Fruit fly (Drosophila melanogaster) whole organism, prepupa: Measurements from ENCODE around the gene flfl.

Source experiments
- Blimp-1 ChIP-seq: fragments of 200-800 bp; sonication (Bioruptor generic); optimal IDR thresholded peaks from 3 replicates; lab custom pipeline; 2017; ENCODE audit warnings: missing biosample characterization, missing genetic modification characterization, mild to moderate bottlenecking, moderate library complexity, missing genetic modification reagents
- CG10631 ChIP-seq: fragments of 200-800 bp; sonication (Bioruptor generic); optimal IDR thresholded peaks from 2 replicates; lab custom pipeline; 2016; ENCODE audit warnings: missing biosample characterization, missing genetic modification characterization
- CG10669 ChIP-seq: fragments of 200-800 bp; sonication (Bioruptor generic); optimal IDR thresholded peaks from 3 replicates; lab custom pipeline; 2018; ENCODE audit warnings: missing biosample characterization, mild to moderate bottlenecking, missing genetic modification characterization, moderate library complexity
- CG11294 ChIP-seq: fragments of 200-800 bp; sonication (Bioruptor generic); IDR thresholded peaks from 2 replicates; pipeline ENCODE4 v1.3.6; 2022; ENCODE audit warnings: missing biosample characterization, missing genetic modification characterization
- CG11902 ChIP-seq: fragments of 200-800 bp; sonication (Bioruptor generic); optimal IDR thresholded peaks from 3 replicates; lab custom pipeline; 2016; ENCODE audit warnings: missing biosample characterization, missing genetic modification characterization
- CG15336 ChIP-seq: fragments of 200-800 bp; sonication (Bioruptor generic); IDR thresholded peaks from 2 replicates; pipeline ENCODE4 v1.3.6; 2022; ENCODE audit warnings: missing biosample characterization, missing genetic modification characterization
- CG16779 ChIP-seq: fragments of 200-800 bp; sonication (Bioruptor generic); optimal IDR thresholded peaks from 3 replicates; lab custom pipeline; 2017; ENCODE audit warnings: missing biosample characterization, mild to moderate bottlenecking, missing genetic modification characterization
- CG31627 ChIP-seq: fragments of 200-800 bp; sonication (Bioruptor generic); optimal IDR thresholded peaks from 3 replicates; lab custom pipeline; 2016; ENCODE audit warnings: missing biosample characterization, missing genetic modification characterization
- CG3919 ChIP-seq: fragments of 200-800 bp; sonication (Bioruptor generic); optimal IDR thresholded peaks from 3 replicates; lab custom pipeline; 2016; ENCODE audit warnings: missing biosample characterization, missing genetic modification characterization
- CG4318 ChIP-seq: fragments of 200-800 bp; sonication (Bioruptor generic); optimal IDR thresholded peaks from 3 replicates; lab custom pipeline; 2017; ENCODE audit warnings: missing biosample characterization, mild to moderate bottlenecking, missing genetic modification characterization
- CG6163 ChIP-seq: fragments of 200-800 bp; sonication (Bioruptor generic); IDR thresholded peaks from 3 replicates; pipeline ENCODE4 v1.3.6; 2022; ENCODE audit warnings: missing biosample characterization, missing genetic modification characterization
- CG6792 ChIP-seq: fragments of 200-800 bp; sonication (Bioruptor generic); optimal IDR thresholded peaks from 3 replicates; lab custom pipeline; 2016; ENCODE audit warnings: missing biosample characterization, missing genetic modification characterization
- CG6808 ChIP-seq: fragments of 200-800 bp; sonication (Bioruptor generic); optimal IDR thresholded peaks from 3 replicates; lab custom pipeline; 2017; ENCODE audit warnings: missing biosample characterization, missing genetic modification characterization, mild to moderate bottlenecking, moderate library complexity, missing genetic modification reagents
- CG7368 ChIP-seq: fragments of 200-800 bp; sonication (Bioruptor generic); optimal IDR thresholded peaks from 3 replicates; lab custom pipeline; 2016; ENCODE audit warnings: missing biosample characterization, missing genetic modification characterization
- CG8119 ChIP-seq: fragments of 200-800 bp; sonication (Bioruptor generic); IDR thresholded peaks from 3 replicates; pipeline ENCODE4 v1.3.6; 2022; ENCODE audit warnings: missing biosample characterization, missing genetic modification characterization
- CG8319 ChIP-seq: fragments of 200-800 bp; sonication (Bioruptor generic); optimal IDR thresholded peaks from 3 replicates; lab custom pipeline; 2016; ENCODE audit warnings: missing biosample characterization, missing genetic modification characterization
- CG8632 ChIP-seq: fragments of 200-800 bp; sonication (Bioruptor generic); optimal IDR thresholded peaks from 3 replicates; lab custom pipeline; 2016; ENCODE audit warnings: missing biosample characterization, missing genetic modification characterization
- CG9139 ChIP-seq: fragments of 200-800 bp; sonication (Bioruptor generic); optimal IDR thresholded peaks from 3 replicates; lab custom pipeline; 2017; ENCODE audit warnings: missing biosample characterization, mild to moderate bottlenecking, missing genetic modification characterization
- Eip75B ChIP-seq: fragments of 200-800 bp; sonication (Bioruptor generic); optimal IDR thresholded peaks from 3 replicates; lab custom pipeline; 2016; ENCODE audit warnings: missing biosample characterization, missing genetic modification characterization
- Eip93F ChIP-seq: fragments of 200-800 bp; sonication (Bioruptor generic); optimal IDR thresholded peaks from 2 replicates; lab custom pipeline; 2016; ENCODE audit warnings: missing biosample characterization, mild to moderate bottlenecking, missing genetic modification characterization
- Ets21C ChIP-seq: fragments of 200-800 bp; sonication (Bioruptor generic); optimal IDR thresholded peaks from 3 replicates; lab custom pipeline; 2016; ENCODE audit warnings: missing biosample characterization, missing genetic modification characterization
- Gug ChIP-seq: fragments of 200-800 bp; sonication (Bioruptor generic); IDR thresholded peaks from 2 replicates; pipeline ENCODE4 v1.3.6; 2022; ENCODE audit warnings: missing biosample characterization, missing genetic modification characterization
- Hr39 ChIP-seq: fragments of 200-800 bp; sonication (Bioruptor generic); optimal IDR thresholded peaks from 2 replicates; lab custom pipeline; 2016; ENCODE audit warnings: missing biosample characterization, missing genetic modification characterization
- Hr4 ChIP-seq: fragments of 200-800 bp; sonication (Bioruptor generic); optimal IDR thresholded peaks from 3 replicates; lab custom pipeline; 2016; ENCODE audit warnings: missing biosample characterization, missing genetic modification characterization
- Lpt ChIP-seq: fragments of 200-800 bp; sonication (Bioruptor generic); optimal IDR thresholded peaks from 3 replicates; lab custom pipeline; 2016; ENCODE audit warnings: missing biosample characterization, missing genetic modification characterization
- Met ChIP-seq: fragments of 200-800 bp; sonication (Bioruptor generic); optimal IDR thresholded peaks from 3 replicates; lab custom pipeline; 2016; ENCODE audit warnings: missing biosample characterization, missing genetic modification characterization
- OdsH ChIP-seq: fragments of 200-800 bp; sonication (Bioruptor generic); optimal IDR thresholded peaks from 3 replicates; lab custom pipeline; 2016; ENCODE audit warnings: missing biosample characterization, missing genetic modification characterization
- Smox ChIP-seq: fragments of 200-800 bp; sonication (Bioruptor generic); optimal IDR thresholded peaks from 3 replicates; lab custom pipeline; 2016; ENCODE audit warnings: missing biosample characterization, missing genetic modification characterization
- Sox102F ChIP-seq: fragments of 200-800 bp; sonication (Bioruptor generic); optimal IDR thresholded peaks from 2 replicates; lab custom pipeline; 2016; ENCODE audit warnings: missing biosample characterization, mild to moderate bottlenecking, missing genetic modification characterization
- Sox14 ChIP-seq: fragments of 200-800 bp; sonication (Bioruptor generic); optimal IDR thresholded peaks from 3 replicates; lab custom pipeline; 2016; ENCODE audit warnings: missing biosample characterization, missing genetic modification characterization
- achi ChIP-seq: fragments of 200-800 bp; sonication (Bioruptor generic); optimal IDR thresholded peaks from 3 replicates; lab custom pipeline; 2016; ENCODE audit warnings: missing biosample characterization, missing genetic modification characterization
- cyc ChIP-seq: fragments of 200-800 bp; sonication (Bioruptor generic); optimal IDR thresholded peaks from 3 replicates; lab custom pipeline; 2016; ENCODE audit warnings: missing biosample characterization, missing genetic modification characterization
- dac ChIP-seq: fragments of 200-800 bp; sonication (Bioruptor generic); optimal IDR thresholded peaks from 2 replicates; lab custom pipeline; 2017; ENCODE audit warnings: missing biosample characterization, mild to moderate bottlenecking, missing genetic modification characterization
- dsx ChIP-seq: fragments of 200-800 bp; optimal IDR thresholded peaks from 3 replicates; lab custom pipeline; 2019; ENCODE audit warnings: missing biosample characterization, mild to moderate bottlenecking, missing genetic modification characterization, moderate library complexity; ENCODE audit not compliant: poor library complexity, severe bottlenecking
- eg ChIP-seq: fragments of 200-800 bp; sonication (Bioruptor generic); IDR thresholded peaks from 3 replicates; pipeline ENCODE4 v1.3.6; 2022; ENCODE audit warnings: missing biosample characterization, missing genetic modification characterization
- fd59A ChIP-seq: fragments of 200-800 bp; sonication (Bioruptor generic); optimal IDR thresholded peaks from 2 replicates; lab custom pipeline; 2017; ENCODE audit warnings: missing biosample characterization, mild to moderate bottlenecking, missing genetic modification characterization, missing genetic modification reagents
- fd85E ChIP-seq: fragments of 200-800 bp; sonication (Bioruptor generic); optimal IDR thresholded peaks from 3 replicates; lab custom pipeline; 2016; ENCODE audit warnings: missing biosample characterization, missing genetic modification characterization
- fkh ChIP-seq: fragments of 200-800 bp; sonication (Bioruptor generic); optimal IDR thresholded peaks from 3 replicates; lab custom pipeline; 2017; ENCODE audit warnings: missing biosample characterization, mild to moderate bottlenecking, missing genetic modification characterization, moderate library complexity
- lz ChIP-seq: fragments of 200-800 bp; sonication (Bioruptor generic); optimal IDR thresholded peaks from 3 replicates; lab custom pipeline; 2016; ENCODE audit warnings: missing biosample characterization, missing genetic modification characterization
- net ChIP-seq: fragments of 200-800 bp; sonication (Bioruptor generic); optimal IDR thresholded peaks from 3 replicates; lab custom pipeline; 2016; ENCODE audit warnings: missing biosample characterization, missing genetic modification characterization
- pdm3 ChIP-seq: fragments of 200-800 bp; sonication (Bioruptor generic); optimal IDR thresholded peaks from 3 replicates; lab custom pipeline; 2016; ENCODE audit warnings: missing biosample characterization, missing genetic modification characterization
- salr ChIP-seq, 2 experiments: fragments of 200-800 bp; sonication (Bioruptor generic); optimal IDR thresholded peaks; 3 replicates each; lab custom pipeline; 2016 to 2018; ENCODE audit warnings: missing biosample characterization in 2 of 2, missing genetic modification characterization in 2 of 2, mild to moderate bottlenecking in 1 of 2
- spab ChIP-seq: fragments of 200-800 bp; sonication (Bioruptor generic); optimal IDR thresholded peaks from 2 replicates; lab custom pipeline; 2017; ENCODE audit warnings: missing biosample characterization, mild to moderate bottlenecking, missing genetic modification characterization, missing genetic modification reagents
- ss ChIP-seq, 2 experiments: fragments of 200-800 bp; sonication (Bioruptor generic); optimal IDR thresholded peaks; 2 replicates in 1 of 2; 3 replicates in 1 of 2; lab custom pipeline; 2017 to 2018; ENCODE audit warnings: mild to moderate bottlenecking in 2 of 2, missing biosample characterization in 2 of 2, missing genetic modification characterization in 2 of 2, moderate library complexity in 1 of 2
- svp ChIP-seq: fragments of 200-800 bp; sonication (Bioruptor generic); peaks from one replicate; lab custom pipeline; 2016; ENCODE audit warnings: missing biosample characterization, missing genetic modification characterization

Gene flfl

DNA sequence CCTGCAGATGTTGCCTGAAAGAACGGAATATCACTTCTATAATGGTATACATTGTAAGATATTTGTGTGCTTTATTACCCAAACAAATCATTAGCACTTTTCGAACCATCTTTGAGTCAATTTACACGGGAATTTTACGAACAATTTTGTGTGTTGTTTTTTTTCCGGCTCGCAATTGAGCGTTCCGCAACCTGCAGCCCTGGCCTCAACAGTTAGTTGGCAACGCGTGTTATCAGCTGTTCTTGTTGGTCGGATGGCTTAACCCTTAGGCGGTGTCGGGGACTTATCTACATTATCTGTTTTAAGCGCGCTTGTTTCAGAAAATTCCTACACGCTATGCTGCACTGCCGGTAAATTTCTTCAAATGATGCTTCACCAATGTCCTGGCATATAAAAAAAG, 26.9 kb downstream of the flfl start (continued):
- TF ChIP-seq fd59A (GFP tag; lab: Kevin White, UChicago), result no peak
- peak; percentile 21 for TF ChIP-seq Smox (GFP tag; lab: Kevin White, UChicago)
- no peak for TF ChIP-seq fkh (GFP tag; lab: Kevin White, UChicago)
- TF ChIP-seq CG11902 (GFP tag; lab: Kevin White, UChicago), result no peak
- TF ChIP-seq Ets21C (GFP tag; lab: Kevin White, UChicago), result no peak
- peak; percentile 7 for TF ChIP-seq Eip93F (GFP tag; lab: Kevin White, UChicago)
- no peak for TF ChIP-seq Eip75B (GFP tag; lab: Kevin White, UChicago)
- TF ChIP-seq CG4318 (GFP tag; lab: Kevin White, UChicago), result no peak
- TF ChIP-seq eg (GFP tag; lab: Robert Waterston, UW), result no peak
- TF ChIP-seq Lpt, result no peak
- TF ChIP-seq CG10631 (GFP tag; lab: Kevin White, UChicago), result no peak
- TF ChIP-seq net (GFP tag; lab: Kevin White, UChicago), result no peak
- TF ChIP-seq Sox102F (GFP tag; lab: Kevin White, UChicago), result no peak
- TF ChIP-seq cyc, result no peak
- TF ChIP-seq lz (GFP tag; lab: Kevin White, UChicago), result no peak
- peak; percentile 6 for TF ChIP-seq Hr4 (GFP tag; lab: Kevin White, UChicago)
- TF ChIP-seq svp (GFP tag; lab: Kevin White, UChicago), result peak; percentile 73
- TF ChIP-seq Hr39, result peak; percentile 11
- peak; percentile 17 for TF ChIP-seq CG31627 (GFP tag; lab: Kevin White, UChicago)
- peak; percentile 12 for TF ChIP-seq pdm3
- TF ChIP-seq OdsH (GFP tag; lab: Kevin White, UChicago), result no peak
- no peak for TF ChIP-seq CG8319
- no peak for TF ChIP-seq CG7368

DNA sequence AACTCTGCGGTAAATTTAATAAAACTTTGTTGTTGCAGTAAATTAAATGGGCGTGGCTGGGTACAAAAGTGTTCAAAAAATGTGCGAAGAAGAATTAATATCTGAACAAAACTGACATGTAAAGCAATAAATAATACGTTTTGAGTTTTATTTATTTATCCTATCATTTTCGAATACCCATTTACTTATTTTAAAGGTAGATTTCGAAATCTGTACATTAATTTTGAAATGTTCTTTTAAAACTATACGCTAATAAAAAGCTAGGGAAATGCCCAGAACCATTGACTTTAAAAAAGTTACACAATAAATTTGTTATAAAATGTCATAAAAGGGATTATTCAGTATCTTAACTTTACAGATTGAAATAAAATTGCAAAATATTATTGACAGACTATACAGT, 28.0 kb downstream of the flfl start, which contains the start of the genes primo-1 and primo-2:
TSS of gene primo-1 (minus strand) at position 101 of the 400 bp plus-strand sequence.
TSS of gene primo-2 (minus strand) at position 101 of the 400 bp plus-strand sequence.
- TF ChIP-seq CG4318 (GFP tag; lab: Kevin White, UChicago) (no peak), CG8319 (no peak), Gug (GFP tag; lab: Robert Waterston, UW) (no peak), net (GFP tag; lab: Kevin White, UChicago) (no peak), CG8119 (no peak), achi (GFP tag; lab: Kevin White, UChicago) (no peak), fd85E (GFP tag; lab: Kevin White, UChicago) (no peak), Hr4 (GFP tag; lab: Kevin White, UChicago) (no peak), Met (GFP tag; lab: Kevin White, UChicago) (no peak), spab (GFP tag; lab: Kevin White, UChicago) (no peak), Sox102F (GFP tag; lab: Kevin White, UChicago) (no peak), CG15336 (GFP tag; lab: Robert Waterston, UW) (no peak), Eip93F (GFP tag; lab: Kevin White, UChicago) (no peak), Smox (GFP tag; lab: Kevin White, UChicago) (no peak), CG3919 (GFP tag; lab: Kevin White, UChicago) (no peak), CG9139 (GFP tag; lab: Kevin White, UChicago) (no peak)

DNA sequence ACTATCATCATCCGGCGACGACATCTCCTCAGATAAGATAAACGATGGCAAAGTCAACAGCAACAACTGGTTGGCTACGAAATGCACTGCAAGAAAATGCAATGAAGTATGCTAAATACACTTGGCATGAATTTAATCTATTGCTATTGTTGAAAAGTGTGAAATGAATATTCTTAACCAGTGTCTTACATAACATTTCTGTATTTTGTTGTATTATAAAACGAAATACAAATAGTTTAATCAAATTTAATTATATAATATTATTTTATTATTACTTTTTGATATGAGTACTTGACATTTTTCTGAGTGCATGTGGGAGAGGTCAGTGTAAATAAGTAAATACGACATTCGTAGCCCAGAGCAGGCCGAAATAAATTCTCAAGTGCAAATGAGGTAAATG, 29.8 kb downstream of the flfl start:
- peak; percentile 60 for TF ChIP-seq CG8632 (GFP tag; lab: Kevin White, UChicago)
- TF ChIP-seq Lpt, result peak; percentile 39
- TF ChIP-seq Met (GFP tag; lab: Kevin White, UChicago), result no peak
- TF ChIP-seq Blimp-1 (GFP tag; lab: Kevin White, UChicago), result no peak
- TF ChIP-seq CG6163 (GFP tag; lab: Robert Waterston, UW), result peak; percentile 38; the same call in 1 of the 3 replicates
- no peak for TF ChIP-seq Sox14 (GFP tag; lab: Kevin White, UChicago)
- TF ChIP-seq salr (GFP tag; optimal IDR thresholded peaks at IDR 0.05; lab: Kevin White, UChicago), result peak in 1 of 2 experiments; percentile 44
- peak; percentile 49 for TF ChIP-seq CG6808
- no peak for TF ChIP-seq Smox (GFP tag; lab: Kevin White, UChicago)
- TF ChIP-seq CG10631 (GFP tag; lab: Kevin White, UChicago), result peak; percentile 48
- peak; percentile 40 for TF ChIP-seq CG16779 (tag; lab: Kevin White, UChicago)
- peak; percentile 36 for TF ChIP-seq spab (GFP tag; lab: Kevin White, UChicago)
- peak; percentile 59 for TF ChIP-seq CG4318 (GFP tag; lab: Kevin White, UChicago)
- no peak for TF ChIP-seq Hr39
- TF ChIP-seq cyc, result no peak
- peak; percentile 48 for TF ChIP-seq CG3919 (GFP tag; lab: Kevin White, UChicago)
- peak; percentile 31; the same call in 1 of the 2 replicates for TF ChIP-seq CG11294 (GFP tag; lab: Robert Waterston, UW)
- TF ChIP-seq dsx (GFP tag; lab: Kevin White, UChicago), result peak; percentile 52
- TF ChIP-seq Ets21C (GFP tag; lab: Kevin White, UChicago), result no peak
- TF ChIP-seq dac (GFP tag; lab: Kevin White, UChicago), result no peak
- TF ChIP-seq CG10669 (GFP tag; lab: Kevin White, UChicago), result peak; percentile 46
- no peak for TF ChIP-seq fd59A (GFP tag; lab: Kevin White, UChicago)
- TF ChIP-seq CG31627 (GFP tag; lab: Kevin White, UChicago), result no peak
- peak; percentile 52 to 68 for TF ChIP-seq ss (GFP tag; optimal IDR thresholded peaks at IDR 0.05; lab: Kevin White, UChicago)
- no peak for TF ChIP-seq Sox102F (GFP tag; lab: Kevin White, UChicago)
- TF ChIP-seq CG6792, result peak; percentile 33
- peak; percentile 49 for TF ChIP-seq CG9139 (GFP tag; lab: Kevin White, UChicago)
